Worm (Caenorhabditis elegans): Measurements from ENCODE around the gene srx-41.
A peak's percentile ranks its signal among the peaks of the same experiment; 100 is the strongest.

The srx-41 gene

DNA sequence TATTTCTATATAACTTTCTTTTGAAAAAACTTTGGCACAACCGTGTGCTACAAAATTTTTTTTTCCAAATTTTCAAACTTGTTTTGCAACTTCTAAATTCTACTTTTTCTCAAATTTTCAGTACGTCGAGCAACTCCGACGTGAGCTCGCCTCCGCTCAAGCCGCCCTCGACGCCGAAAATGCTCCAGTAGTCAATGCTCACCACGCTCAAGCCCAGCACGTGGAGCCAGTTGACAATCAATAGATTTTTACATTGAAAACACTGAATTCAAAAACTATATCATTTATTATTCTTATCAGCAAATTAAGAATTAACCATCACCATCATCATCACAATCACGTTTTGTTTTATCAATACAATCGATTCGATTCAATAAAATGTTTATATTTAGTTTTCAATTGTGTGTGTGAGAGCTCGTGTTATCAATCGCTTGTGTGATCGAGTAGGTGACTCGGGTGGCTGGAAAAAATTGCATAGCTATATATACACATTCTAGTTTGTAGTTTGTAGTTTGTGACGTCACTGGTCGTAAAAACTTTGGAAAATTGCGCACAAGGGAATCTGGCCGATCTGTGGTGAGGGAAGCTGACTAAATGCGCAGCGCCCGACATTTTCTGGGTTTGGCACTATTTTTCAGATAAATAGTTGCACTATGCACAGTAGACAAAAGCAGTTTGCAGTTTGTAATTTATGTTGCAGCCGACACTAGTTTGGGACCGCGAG, 2.5 kb downstream of the srx-41 start:
- TF ChIP-seq ztf-22 (GFP tag; optimal IDR thresholded peaks at IDR 0.05): no peak
- TF ChIP-seq nhr-179 (tag; optimal IDR thresholded peaks at IDR 0.05): no peak
- no peak for TF ChIP-seq ama-1 (optimal IDR thresholded peaks at IDR 0.05)
- TF ChIP-seq ama-1 (GFP tag; optimal IDR thresholded peaks at IDR 0.05): no peak
- no peak for TF ChIP-seq Y79H2A.3 (GFP tag; conservative IDR thresholded peaks at IDR 0.05)
- no peak for TF ChIP-seq mxl-1 (tag; optimal IDR thresholded peaks at IDR 0.05)
- no peak for TF ChIP-seq ccch-3 (GFP tag; optimal IDR thresholded peaks at IDR 0.05)
- TF ChIP-seq hmg-1.2 (GFP tag; IDR thresholded peaks at IDR 0.05): no peak
- no peak for TF ChIP-seq nhr-120 (GFP tag; IDR thresholded peaks at IDR 0.05)
- TF ChIP-seq nfya-1 (tag; optimal IDR thresholded peaks at IDR 0.05; ENCODE audit: borderline replicate concordance, insufficient read depth): no peak
- TF ChIP-seq lin-35 (GFP tag; optimal IDR thresholded peaks at IDR 0.05): no peak
- TF ChIP-seq madf-3 (GFP tag; IDR thresholded peaks at IDR 0.05): no peak
- no peak for TF ChIP-seq F52B5.7 (tag; optimal IDR thresholded peaks at IDR 0.05)
- TF ChIP-seq lsl-1 (GFP tag; optimal IDR thresholded peaks at IDR 0.05): no peak
- TF ChIP-seq F57A8.1 (GFP tag; optimal IDR thresholded peaks at IDR 0.05): no peak
- TF ChIP-seq nfya-2 (GFP tag; IDR thresholded peaks at IDR 0.05): no peak
- peak; percentile 22; the same call in 1 of the 2 replicates for TF ChIP-seq mcd-1 (GFP tag; IDR thresholded peaks at IDR 0.05)
- TF ChIP-seq atf-7 (tag; optimal IDR thresholded peaks at IDR 0.05): peak; percentile 91
- no peak for TF ChIP-seq lag-1 (GFP tag; IDR thresholded peaks at IDR 0.05)
- no peak for TF ChIP-seq sdz-38 (tag; optimal IDR thresholded peaks at IDR 0.05)
- peak; percentile 88; the same call in 1 of the 2 replicates for TF ChIP-seq Y53G8AR.9 (GFP tag; conservative IDR thresholded peaks at IDR 0.05)
- TF ChIP-seq dpl-1 (GFP tag; optimal IDR thresholded peaks at IDR 0.05): no peak
- no peak for TF ChIP-seq ets-4 (GFP tag; optimal IDR thresholded peaks at IDR 0.05)
- TF ChIP-seq ceh-40 (GFP tag; IDR thresholded peaks at IDR 0.05): no peak
- TF ChIP-seq bed-1 (GFP tag; IDR thresholded peaks at IDR 0.05): no peak
- no peak for TF ChIP-seq hsf-1 (GFP tag; IDR thresholded peaks at IDR 0.05)
- TF ChIP-seq nhr-90 (tag; optimal IDR thresholded peaks at IDR 0.05): peak; percentile 87
- no peak for TF ChIP-seq him-1 (tag; optimal IDR thresholded peaks at IDR 0.05)
- TF ChIP-seq akir-1 (GFP tag; optimal IDR thresholded peaks at IDR 0.05): no peak
- peak; percentile 44; the same call in 1 of the 2 replicates for TF ChIP-seq dox-1 (GFP tag; IDR thresholded peaks at IDR 0.05)
- no peak for TF ChIP-seq K11D2.4 (GFP tag; IDR thresholded peaks at IDR 0.05)
- TF ChIP-seq dpff-1 (tag; optimal IDR thresholded peaks at IDR 0.05): no peak
- TF ChIP-seq unc-62 (GFP tag; optimal IDR thresholded peaks at IDR 0.05): no peak
- TF ChIP-seq ztf-25 (GFP tag; IDR thresholded peaks at IDR 0.05): no peak
- no peak for TF ChIP-seq nhr-27 (tag; optimal IDR thresholded peaks at IDR 0.05)
- no peak for TF ChIP-seq F57C9.4 (tag; optimal IDR thresholded peaks at IDR 0.05)
- 0 out of 2 replicates have a peak, but pooled peaks have one; percentile 56 for TF ChIP-seq cebp-2 (GFP tag; IDR thresholded peaks at IDR 0.05)
- no peak for TF ChIP-seq aptf-2 (GFP tag; conservative IDR thresholded peaks at IDR 0.05)
- TF ChIP-seq madf-8 (GFP tag; conservative IDR thresholded peaks at IDR 0.05): no peak
- no peak for TF ChIP-seq hrde-1 (tag; optimal IDR thresholded peaks at IDR 0.05; ENCODE audit: borderline replicate concordance)
- no peak for TF ChIP-seq rcor-1 (GFP tag; IDR thresholded peaks at IDR 0.05)
- peak; percentile 17 for TF ChIP-seq zim-3 (tag; optimal IDR thresholded peaks at IDR 0.05)
- peak; percentile 91 for TF ChIP-seq madf-10 (tag; optimal IDR thresholded peaks at IDR 0.05)
- no peak for TF ChIP-seq B0019.2 (GFP tag; conservative IDR thresholded peaks at IDR 0.05)
- TF ChIP-seq C17E4.6 (GFP tag; IDR thresholded peaks at IDR 0.05): no peak
- TF ChIP-seq K12H6.12 (tag; optimal IDR thresholded peaks at IDR 0.05): no peak
- TF ChIP-seq mel-28 (tag; optimal IDR thresholded peaks at IDR 0.05; ENCODE audit: borderline replicate concordance): no peak
- TF ChIP-seq madf-6 (GFP tag; IDR thresholded peaks at IDR 0.05): no peak; the same call in 1 of the 2 replicates
- no peak for TF ChIP-seq attf-6 (GFP tag; IDR thresholded peaks at IDR 0.05)

Data from whole organism, young adult.